Worm (Caenorhabditis elegans) whole organism, young adult: Measurements from ENCODE around the gene apd-3.
A peak's percentile ranks its signal among the peaks of the same experiment; 100 is the strongest.
"Not testable (repeated sequence)": the region's sequence is repeated elsewhere in the genome, so short reads cannot be mapped to it uniquely, and the experiment has no call there.

Experiments used
- B0261.1 ChIP-seq: sonication (generic microtip); optimal IDR thresholded peaks from 2 replicates; lab custom pipeline; 2016; ENCODE audit warnings: mild to moderate bottlenecking, missing genetic modification characterization, moderate library complexity, missing compliant biosample characterization
- F37B4.10 ChIP-seq: fragments of 200-800 bp; sonication (Bioruptor generic); IDR thresholded peaks from 2 replicates; pipeline ENCODE4 v1.3.6; 2022; ENCODE audit warnings: missing genetic modification characterization, missing compliant biosample characterization
- F39B2.1 ChIP-seq: fragments of 200-800 bp; sonication (Bioruptor generic); IDR thresholded peaks from 2 replicates; pipeline ENCODE4 v1.3.6; 2022; ENCODE audit warnings: missing genetic modification reagents, missing genetic modification characterization, missing compliant biosample characterization
- Y53G8AR.9 ChIP-seq: fragments of 200-800 bp; sonication (Bioruptor generic); conservative IDR thresholded peaks from 2 replicates; pipeline ENCODE4 v1.3.6; 2022; ENCODE audit warnings: missing genetic modification reagents, missing genetic modification characterization, missing compliant biosample characterization
- ama-1 ChIP-seq, 3 experiments: fragments of 150-350 bp in 1 of 3; sonication (generic microtip) in 2 of 3; optimal IDR thresholded peaks; 2 replicates each; lab custom pipeline; 2014 to 2018; ENCODE audit warnings: missing biosample characterization in 2 of 3, missing genetic modification characterization in 2 of 3, missing genetic modification reagents in 2 of 3
- aptf-3 ChIP-seq: fragments of 200-800 bp; sonication (Bioruptor generic); IDR thresholded peaks from 2 replicates; pipeline ENCODE4 v1.3.6; 2022; ENCODE audit warnings: missing genetic modification characterization, missing compliant biosample characterization
- atf-7 ChIP-seq: sonication (generic microtip); optimal IDR thresholded peaks from 2 replicates; lab custom pipeline; 2017; ENCODE audit warnings: mild to moderate bottlenecking, missing genetic modification characterization, missing compliant biosample characterization
- athp-1 ChIP-seq: sonication (generic microtip); optimal IDR thresholded peaks from 2 replicates; lab custom pipeline; 2017; ENCODE audit warnings: mild to moderate bottlenecking, missing genetic modification characterization, missing compliant biosample characterization
- attf-5 ChIP-seq: fragments of 200-800 bp; sonication (Bioruptor generic); optimal IDR thresholded peaks from 2 replicates; lab custom pipeline; 2018; ENCODE audit warnings: mild to moderate bottlenecking, missing genetic modification characterization, missing compliant biosample characterization
- bed-2 ChIP-seq: fragments of 200-800 bp; sonication (Bioruptor generic); IDR thresholded peaks from 2 replicates; pipeline ENCODE4 v1.3.6; 2022; ENCODE audit warnings: missing genetic modification reagents, missing genetic modification characterization, missing compliant biosample characterization
- cebp-2 ChIP-seq: fragments of 200-800 bp; sonication (Bioruptor generic); IDR thresholded peaks from 2 replicates; pipeline ENCODE4 v1.3.6; 2022; ENCODE audit warnings: missing genetic modification characterization, missing compliant biosample characterization
- ceh-100 ChIP-seq: fragments of 200-800 bp; sonication (Bioruptor generic); IDR thresholded peaks from 2 replicates; pipeline ENCODE4 v1.3.6; 2022; ENCODE audit warnings: missing genetic modification reagents, missing genetic modification characterization, missing compliant biosample characterization
- ceh-40 ChIP-seq: fragments of 200-800 bp; sonication (Bioruptor generic); IDR thresholded peaks from 2 replicates; pipeline ENCODE4 v1.3.6; 2022; ENCODE audit warnings: missing genetic modification characterization, missing compliant biosample characterization
- chd-7 ChIP-seq: sonication (generic microtip); optimal IDR thresholded peaks from 2 replicates; lab custom pipeline; 2016; ENCODE audit warnings: mild to moderate bottlenecking, missing genetic modification characterization, moderate library complexity, missing compliant biosample characterization
- die-1 ChIP-seq: sonication (generic microtip); optimal IDR thresholded peaks from 2 replicates; lab custom pipeline; 2016; ENCODE audit warnings: missing genotype, mild to moderate bottlenecking, missing genetic modification characterization, missing compliant biosample characterization
- egl-18 ChIP-seq: fragments of 200-800 bp; sonication (Bioruptor generic); IDR thresholded peaks from 2 replicates; pipeline ENCODE4 v1.3.6; 2022; ENCODE audit warnings: missing genetic modification reagents, missing genetic modification characterization, missing compliant biosample characterization
- ekl-4 ChIP-seq: fragments of 200-800 bp; sonication (Bioruptor generic); IDR thresholded peaks from 2 replicates; pipeline ENCODE4 v1.3.6; 2022; ENCODE audit warnings: missing genetic modification reagents, missing genetic modification characterization, missing compliant biosample characterization
- fkh-3 ChIP-seq: sonication (generic microtip); optimal IDR thresholded peaks from 2 replicates; lab custom pipeline; 2016; ENCODE audit warnings: mild to moderate bottlenecking, missing genetic modification characterization, missing compliant biosample characterization
- gei-17 ChIP-seq: fragments of 200-800 bp; sonication (Bioruptor generic); optimal IDR thresholded peaks from 2 replicates; lab custom pipeline; 2018; ENCODE audit warnings: mild to moderate bottlenecking, missing genetic modification characterization, missing compliant biosample characterization
- him-1 ChIP-seq: sonication (generic microtip); optimal IDR thresholded peaks from 2 replicates; lab custom pipeline; 2016; ENCODE audit warnings: missing genotype, missing genetic modification reagents, missing genetic modification characterization, missing compliant biosample characterization
- hmg-1.2 ChIP-seq: fragments of 200-800 bp; sonication (Bioruptor generic); IDR thresholded peaks from 2 replicates; pipeline ENCODE4 v1.3.6; 2022; ENCODE audit warnings: missing genetic modification reagents, missing genetic modification characterization, missing compliant biosample characterization
- hrde-1 ChIP-seq: sonication (generic microtip); optimal IDR thresholded peaks from 2 replicates; lab custom pipeline; 2016; ENCODE audit warnings: missing genetic modification characterization, mild to moderate bottlenecking, missing compliant biosample characterization, moderate library complexity, missing genotype, missing genetic modification reagents, borderline replicate concordance
- let-526 ChIP-seq: fragments of 200-800 bp; sonication (Bioruptor generic); IDR thresholded peaks from 2 replicates; pipeline ENCODE4 v1.3.6; 2022; ENCODE audit warnings: missing genetic modification reagents, missing genetic modification characterization, missing compliant biosample characterization
- lin-26 ChIP-seq: fragments of 200-800 bp; sonication (Bioruptor generic); IDR thresholded peaks from 2 replicates; pipeline ENCODE4 v1.3.6; 2022; ENCODE audit warnings: missing genetic modification reagents, missing genetic modification characterization, missing compliant biosample characterization
- lir-1 ChIP-seq: fragments of 200-800 bp; sonication (Bioruptor generic); conservative IDR thresholded peaks from 2 replicates; pipeline ENCODE4 v1.3.6; 2022; ENCODE audit warnings: missing genetic modification reagents, missing genetic modification characterization, missing compliant biosample characterization
- lsl-1 ChIP-seq: fragments of 200-800 bp; sonication (Bioruptor generic); optimal IDR thresholded peaks from 2 replicates; lab custom pipeline; 2018; ENCODE audit warnings: mild to moderate bottlenecking, missing genetic modification characterization, moderate library complexity, missing compliant biosample characterization
- mcd-1 ChIP-seq: fragments of 200-800 bp; sonication (Bioruptor generic); IDR thresholded peaks from 2 replicates; pipeline ENCODE4 v1.3.6; 2022; ENCODE audit warnings: missing genetic modification reagents, missing genetic modification characterization, missing compliant biosample characterization
- mxl-1 ChIP-seq: sonication (generic microtip); optimal IDR thresholded peaks from 2 replicates; lab custom pipeline; 2016; ENCODE audit warnings: missing genetic modification characterization, missing compliant biosample characterization
- nfya-2 ChIP-seq: fragments of 200-800 bp; sonication (Bioruptor generic); IDR thresholded peaks from 2 replicates; pipeline ENCODE4 v1.3.6; 2022; ENCODE audit warnings: missing genetic modification reagents, missing genetic modification characterization, missing compliant biosample characterization
- nfyb-1 ChIP-seq: fragments of 200-800 bp; sonication (Bioruptor generic); IDR thresholded peaks from 2 replicates; pipeline ENCODE4 v1.3.6; 2022; ENCODE audit warnings: missing genetic modification reagents, missing genetic modification characterization, missing compliant biosample characterization
- nhr-120 ChIP-seq: fragments of 200-800 bp; sonication (Bioruptor generic); IDR thresholded peaks from 2 replicates; pipeline ENCODE4 v1.3.6; 2022; ENCODE audit warnings: missing genetic modification characterization, missing compliant biosample characterization
- nhr-90 ChIP-seq: sonication (generic microtip); optimal IDR thresholded peaks from 2 replicates; lab custom pipeline; 2016; ENCODE audit warnings: missing genotype, mild to moderate bottlenecking, missing genetic modification characterization, missing compliant biosample characterization
- pbrm-1 ChIP-seq: fragments of 200-800 bp; sonication (Bioruptor generic); IDR thresholded peaks from 2 replicates; pipeline ENCODE4 v1.3.6; 2022; ENCODE audit warnings: missing genetic modification reagents, missing genetic modification characterization, missing compliant biosample characterization
- repo-1 ChIP-seq: sonication (generic microtip); optimal IDR thresholded peaks from 2 replicates; lab custom pipeline; 2017; ENCODE audit warnings: mild to moderate bottlenecking, missing genetic modification characterization, missing compliant biosample characterization
- snpc-1.1 ChIP-seq: sonication (generic microtip); optimal IDR thresholded peaks from 2 replicates; lab custom pipeline; 2017; ENCODE audit warnings: missing genetic modification characterization, mild to moderate bottlenecking, missing compliant biosample characterization, antibody characterized with exemption, moderate library complexity, missing genotype, missing genetic modification reagents; ENCODE audit not compliant: insufficient read depth
- snpc-1.3 ChIP-seq: sonication (generic microtip); optimal IDR thresholded peaks from 2 replicates; lab custom pipeline; 2017; ENCODE audit warnings: missing genetic modification characterization, mild to moderate bottlenecking, missing compliant biosample characterization, antibody characterized with exemption, moderate library complexity, missing genotype, missing genetic modification reagents; ENCODE audit not compliant: insufficient read depth
- snpc-3.4 ChIP-seq: sonication (generic microtip); optimal IDR thresholded peaks from 2 replicates; lab custom pipeline; 2017; ENCODE audit warnings: missing genetic modification characterization, mild to moderate bottlenecking, missing compliant biosample characterization, antibody characterized with exemption, moderate library complexity, missing genotype, missing genetic modification reagents
- somi-1 ChIP-seq: fragments of 200-800 bp; sonication (Bioruptor generic); optimal IDR thresholded peaks from 2 replicates; lab custom pipeline; 2018; ENCODE audit warnings: mild to moderate bottlenecking, missing genetic modification characterization, missing compliant biosample characterization
- sptf-2 ChIP-seq: fragments of 200-800 bp; sonication (Bioruptor generic); optimal IDR thresholded peaks from 2 replicates; lab custom pipeline; 2018; ENCODE audit warnings: mild to moderate bottlenecking, missing genetic modification characterization, missing compliant biosample characterization
- tbp1 ChIP-seq: fragments of 200-800 bp; sonication (Bioruptor generic); optimal IDR thresholded peaks from 2 replicates; lab custom pipeline; 2018; ENCODE audit warnings: mild to moderate bottlenecking, missing genetic modification characterization, missing compliant biosample characterization
- tbx-9 ChIP-seq: sonication (generic microtip); optimal IDR thresholded peaks from 2 replicates; lab custom pipeline; 2016; ENCODE audit warnings: borderline replicate concordance, missing genetic modification characterization, inconsistent platforms, missing compliant biosample characterization
- tlf-1 ChIP-seq: fragments of 200-800 bp; sonication (Bioruptor generic); optimal IDR thresholded peaks from 2 replicates; lab custom pipeline; 2018; ENCODE audit warnings: mild to moderate bottlenecking, missing genetic modification characterization, missing compliant biosample characterization
- xnd-1 ChIP-seq: sonication (generic microtip); optimal IDR thresholded peaks from 2 replicates; lab custom pipeline; 2016; ENCODE audit warnings: missing genotype, missing genetic modification reagents, missing genetic modification characterization, missing compliant biosample characterization

The apd-3 gene

DNA sequence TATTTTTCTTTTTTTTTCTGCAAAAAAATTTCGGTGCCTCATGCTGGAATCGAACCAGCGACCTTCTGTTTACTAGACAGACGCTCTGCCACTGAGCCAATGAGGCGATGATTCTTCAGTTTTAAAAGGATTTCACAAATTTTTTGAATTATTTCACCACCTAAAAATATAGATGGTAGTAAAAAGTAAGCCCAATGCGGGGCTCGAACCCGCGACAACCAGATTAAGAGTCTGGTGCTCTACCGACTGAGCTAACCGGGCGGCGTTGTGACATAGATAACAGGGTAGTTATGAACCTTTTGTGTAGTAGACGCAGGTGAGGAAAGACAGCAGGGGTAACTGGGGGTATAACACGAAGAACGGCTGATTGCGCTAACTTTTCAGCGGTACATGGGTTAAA is 21.3 kb upstream of the apd-3 start (continued):
- TF ChIP-seq attf-5 (GFP tag; lab: Kevin White, UChicago) = peak; percentile 46
- peak; percentile 74 for TF ChIP-seq hmg-1.2 (GFP tag; lab: Robert Waterston, UW)
- TF ChIP-seq tbp1 = peak; percentile 98
- TF ChIP-seq lir-1 (GFP tag; lab: Robert Waterston, UW) = peak; percentile 64; the same call in 1 of the 2 replicates
- peak; percentile 34 for TF ChIP-seq mxl-1 (tag; lab: Kevin White, UChicago)
- TF ChIP-seq die-1 (tag; lab: Kevin White, UChicago) = peak; percentile 83
- TF ChIP-seq snpc-1.1 (tag; lab: Kevin White, UChicago) = peak; percentile 80
- TF ChIP-seq mcd-1 (GFP tag; lab: Robert Waterston, UW) = peak; percentile 69
- TF ChIP-seq gei-17 = peak; percentile 2
- TF ChIP-seq nhr-120 (GFP tag; lab: Robert Waterston, UW) = 0 out of 2 replicates have a peak, but pooled peaks have one; percentile 18
- TF ChIP-seq xnd-1 (tag; lab: Kevin White, UChicago) = peak; percentile 44
- TF ChIP-seq tbx-9 (tag; lab: Kevin White, UChicago) = peak; percentile 30
- TF ChIP-seq bed-2 (GFP tag; lab: Robert Waterston, UW) = peak; percentile 78
- peak; percentile 83 for TF ChIP-seq snpc-3.4
- peak; percentile 18 for TF ChIP-seq fkh-3 (tag; lab: Kevin White, UChicago)
- peak; percentile 91 for TF ChIP-seq B0261.1 (tag; lab: Kevin White, UChicago)
- peak; percentile 73; the same call in 1 of the 2 replicates for TF ChIP-seq ekl-4
- peak; percentile 29 for TF ChIP-seq tlf-1
- TF ChIP-seq snpc-1.3 (tag; lab: Kevin White, UChicago) = peak; percentile 47
- TF ChIP-seq nfyb-1 = peak; percentile 86
- 0 out of 2 replicates have a peak, but pooled peaks have one; percentile 52 for TF ChIP-seq F39B2.1 (GFP tag; lab: Robert Waterston, UW)
- TF ChIP-seq athp-1 (tag; lab: Kevin White, UChicago) = peak; percentile 81
- TF ChIP-seq aptf-3 (GFP tag; lab: Robert Waterston, UW) = 0 out of 2 replicates have a peak, but pooled peaks have one; percentile 11
- TF ChIP-seq lsl-1 (GFP tag; lab: Kevin White, UChicago) = peak; percentile 61
- TF ChIP-seq nfya-2 (GFP tag; lab: Robert Waterston, UW) = 0 out of 2 replicates have a peak, but pooled peaks have one; percentile 59
- TF ChIP-seq egl-18 = 0 out of 2 replicates have a peak, but pooled peaks have one; percentile 39
- peak; percentile 57 for TF ChIP-seq chd-7 (tag; lab: Kevin White, UChicago)
- peak; percentile 97 for TF ChIP-seq lin-26 (GFP tag; lab: Robert Waterston, UW)
- TF ChIP-seq ceh-40 = peak; percentile 61; the same call in 1 of the 2 replicates
- TF ChIP-seq Y53G8AR.9 = peak; percentile 72
- peak; percentile 70 for TF ChIP-seq atf-7 (tag; lab: Kevin White, UChicago)
- TF ChIP-seq somi-1 (GFP tag; lab: Kevin White, UChicago) = peak; percentile 41
- peak; percentile 83 for TF ChIP-seq cebp-2 (GFP tag; lab: Robert Waterston, UW)
- TF ChIP-seq him-1 (tag; lab: Kevin White, UChicago) = peak; percentile 92
- peak; percentile 41 for TF ChIP-seq ceh-100
- peak; percentile 76 for TF ChIP-seq pbrm-1 (GFP tag; lab: Robert Waterston, UW)
- TF ChIP-seq F37B4.10 = 0 out of 2 replicates have a peak, but pooled peaks have one; percentile 25
- peak; percentile 68 for TF ChIP-seq hrde-1
- not testable (repeated sequence) for TF ChIP-seq ama-1 (optimal IDR thresholded peaks at IDR 0.05; lab: Kevin White, UChicago)
- peak; percentile 69 for TF ChIP-seq ama-1 (GFP tag; optimal IDR thresholded peaks at IDR 0.05; lab: Kevin White, UChicago)
- TF ChIP-seq nhr-90 = peak; percentile 81
- peak; percentile 46 for TF ChIP-seq repo-1 (tag; lab: Kevin White, UChicago)
- peak; percentile 41 for TF ChIP-seq sptf-2 (GFP tag; lab: Kevin White, UChicago)
- TF ChIP-seq let-526 (GFP tag; lab: Robert Waterston, UW) = 0 out of 2 replicates have a peak, but pooled peaks have one; percentile 41
- TF ChIP-seq, all 124 proteins: peak for 75; not testable (repeated sequence) for 49
